Worm (Caenorhabditis elegans) whole organism, early embryonic: ENCODE measurements around the gene M199.136.
"Not testable (repeated sequence)": the region's sequence is repeated elsewhere in the genome, so short reads cannot be mapped to it uniquely, and the experiment has no call there.

Experiments
- B0310.2 ChIP-seq: sonication (generic microtip); optimal IDR thresholded peaks from 2 replicates; lab custom pipeline; 2016; ENCODE audit warnings: mild to moderate bottlenecking, missing genetic modification characterization, missing compliant biosample characterization
- F13C5.2 ChIP-seq: sonication (generic microtip); optimal IDR thresholded peaks from 2 replicates; lab custom pipeline; 2017; ENCODE audit warnings: mild to moderate bottlenecking, missing genetic modification characterization, inconsistent platforms, missing compliant biosample characterization
- aly-1 ChIP-seq: sonication (generic microtip); optimal IDR thresholded peaks from 2 replicates; lab custom pipeline; 2016; ENCODE audit warnings: missing genetic modification characterization, missing compliant biosample characterization
- ama-1 ChIP-seq: fragments of 150-350 bp; optimal IDR thresholded peaks from 2 replicates; lab custom pipeline; 2014
- ceh-13 ChIP-seq: fragments of 200-800 bp; sonication (Bioruptor generic); optimal IDR thresholded peaks from 2 replicates; lab custom pipeline; 2018; ENCODE audit warnings: mild to moderate bottlenecking, missing genetic modification characterization, missing compliant biosample characterization
- ceh-36 ChIP-seq: sonication (generic microtip); optimal IDR thresholded peaks from 2 replicates; lab custom pipeline; 2016; ENCODE audit warnings: missing genetic modification characterization, inconsistent platforms, missing compliant biosample characterization
- ets-7 ChIP-seq: sonication (generic microtip); optimal IDR thresholded peaks from 2 replicates; lab custom pipeline; 2016; ENCODE audit warnings: missing genotype, missing genetic modification characterization, missing compliant biosample characterization
- flt-1 ChIP-seq: fragments of 200-800 bp; sonication (Bioruptor generic); IDR thresholded peaks from 2 replicates; pipeline ENCODE4 v1.3.6; 2022; ENCODE audit warnings: missing genetic modification characterization, missing compliant biosample characterization
- hmbx-1 ChIP-seq: sonication (generic microtip); optimal IDR thresholded peaks from 2 replicates; lab custom pipeline; 2016; ENCODE audit warnings: mild to moderate bottlenecking, missing genetic modification characterization, missing compliant biosample characterization
- hmg-4 ChIP-seq: fragments of 200-800 bp; sonication (Bioruptor generic); optimal IDR thresholded peaks from 2 replicates; lab custom pipeline; 2018; ENCODE audit warnings: mild to moderate bottlenecking, missing genetic modification characterization, missing compliant biosample characterization
- hnd-1 ChIP-seq: sonication (generic microtip); optimal IDR thresholded peaks from 2 replicates; lab custom pipeline; 2016; ENCODE audit warnings: missing genetic modification characterization, missing compliant biosample characterization
- pes-1 ChIP-seq: fragments of 200-800 bp; sonication (Bioruptor generic); IDR thresholded peaks from 2 replicates; pipeline ENCODE4 v1.3.6; 2022; ENCODE audit warnings: missing genetic modification reagents, missing genetic modification characterization, missing compliant biosample characterization
- scrt-1 ChIP-seq: fragments of 200-800 bp; sonication (Bioruptor generic); IDR thresholded peaks from 2 replicates; pipeline ENCODE4 v1.3.6; 2022; ENCODE audit warnings: missing genetic modification characterization, missing compliant biosample characterization
- sea-1 ChIP-seq: fragments of 200-800 bp; sonication (Bioruptor generic); conservative IDR thresholded peaks from 2 replicates; pipeline ENCODE4 v1.3.6; 2022; ENCODE audit warnings: missing genetic modification characterization, missing compliant biosample characterization
- tbx-11 ChIP-seq: fragments of 200-800 bp; sonication (Bioruptor generic); IDR thresholded peaks from 2 replicates; pipeline ENCODE4 v1.3.6; 2022; ENCODE audit warnings: missing genetic modification characterization, missing compliant biosample characterization
- tbx-37 ChIP-seq: fragments of 200-800 bp; sonication (Bioruptor generic); conservative IDR thresholded peaks from 2 replicates; pipeline ENCODE4 v1.3.6; 2022; ENCODE audit warnings: missing genetic modification reagents, missing genetic modification characterization, missing compliant biosample characterization
- tra-4 ChIP-seq: sonication (generic microtip); optimal IDR thresholded peaks from 2 replicates; lab custom pipeline; 2017; ENCODE audit warnings: missing genetic modification characterization, missing compliant biosample characterization

M199.136 gene

ce11 chrIV:15131697-15132096, 13.2 kb downstream of the M199.136 start, which contains the start of gene col-135:
col-135 (minus strand) TSS chrIV:15131797.
- TF ChIP-seq ets-7 (tag; lab: Kevin White, UChicago): no peak
- TF ChIP-seq hmbx-1 (tag; lab: Kevin White, UChicago): no peak
- no peak for TF ChIP-seq ama-1 (lab: Kevin White, UChicago)
- no peak for TF ChIP-seq tra-4 (tag; lab: Kevin White, UChicago)
- no peak for TF ChIP-seq ceh-13
- TF ChIP-seq scrt-1 (GFP tag; lab: Robert Waterston, UW): no peak
- no peak for TF ChIP-seq flt-1 (GFP tag; lab: Robert Waterston, UW)
- TF ChIP-seq hmg-4: no peak
- TF ChIP-seq hnd-1 (tag; lab: Kevin White, UChicago): no peak

DNA sequence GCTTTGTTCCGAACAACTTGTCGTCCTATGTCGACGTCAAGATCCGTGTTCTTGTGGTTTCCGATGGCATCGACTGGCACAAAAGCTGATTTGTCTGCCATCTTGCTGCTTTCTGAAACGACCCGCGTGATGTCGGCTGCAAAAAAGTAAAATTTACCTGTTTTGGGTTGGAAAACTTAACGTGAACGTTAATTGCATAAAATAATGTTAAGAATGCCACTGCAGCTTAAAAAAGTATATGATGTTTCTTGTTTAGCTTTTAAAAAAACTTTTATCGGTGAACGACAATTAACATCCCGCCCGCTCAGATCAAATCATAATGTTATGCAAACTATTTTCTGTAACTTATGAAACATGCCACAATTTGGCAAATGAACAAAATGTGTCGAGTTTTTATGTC, 15.4 kb downstream of the M199.136 start, which contains the start of gene M199.8:
TSS of gene M199.8 (minus strand) at position 101 of the 400 bp plus-strand sequence.
- TF ChIP-seq B0310.2 (tag; lab: Kevin White, UChicago); aly-1 (tag; lab: Kevin White, UChicago); hmg-4: not testable (repeated sequence)

ce11 chrIV:15140832-15141231, 22.3 kb downstream of the M199.136 start, which contains the start of gene srg-51:
srg-51 (minus strand) TSS chrIV:15140932.
- no peak for TF ChIP-seq F13C5.2
- TF ChIP-seq ets-7 (tag; lab: Kevin White, UChicago): no peak
- no peak for TF ChIP-seq scrt-1 (GFP tag; lab: Robert Waterston, UW)
- no peak for TF ChIP-seq hmbx-1 (tag; lab: Kevin White, UChicago)
- TF ChIP-seq hnd-1 (tag; lab: Kevin White, UChicago): no peak
- TF ChIP-seq hmg-4: no peak
- TF ChIP-seq flt-1 (GFP tag; lab: Robert Waterston, UW): no peak
- no peak for TF ChIP-seq ceh-13
- TF ChIP-seq tra-4 (tag; lab: Kevin White, UChicago): no peak
- TF ChIP-seq pes-1 (GFP tag; lab: Robert Waterston, UW): no peak
- no peak for TF ChIP-seq ama-1 (lab: Kevin White, UChicago)
- TF ChIP-seq sea-1: no peak
- no peak for TF ChIP-seq ceh-36 (tag; lab: Kevin White, UChicago)

DNA sequence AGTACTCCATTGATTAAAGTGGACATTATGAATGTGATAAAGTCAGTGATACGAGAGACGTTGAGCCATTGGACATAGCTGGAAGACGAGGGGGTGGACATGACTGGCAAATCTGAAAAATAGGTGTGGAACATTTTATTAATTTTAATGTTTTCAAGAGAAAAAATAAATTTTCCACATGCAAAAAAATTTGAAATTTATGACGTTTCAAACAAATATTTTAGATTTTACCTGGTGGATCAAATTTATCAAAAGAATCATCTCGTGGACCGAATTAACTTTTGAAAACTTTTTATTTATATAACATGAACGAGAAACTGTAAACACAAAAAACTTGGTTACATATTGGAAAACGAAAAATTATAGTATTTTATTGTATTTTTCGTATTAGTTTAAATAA, 28.6 kb downstream of the M199.136 start, which contains the start of gene str-78:
TSS of gene str-78 (minus strand) at position 101 of the 400 bp plus-strand sequence.
- TF ChIP-seq scrt-1 (GFP tag; lab: Robert Waterston, UW) (no peak), flt-1 (GFP tag; lab: Robert Waterston, UW) (no peak), aly-1 (tag; lab: Kevin White, UChicago) (no peak), sea-1 (no peak), ets-7 (tag; lab: Kevin White, UChicago) (no peak), B0310.2 (tag; lab: Kevin White, UChicago) (no peak), tbx-37 (GFP tag; lab: Robert Waterston, UW) (no peak), ceh-13 (no peak), pes-1 (GFP tag; lab: Robert Waterston, UW) (no peak), tbx-11 (GFP tag; lab: Robert Waterston, UW) (no peak), hmbx-1 (tag; lab: Kevin White, UChicago) (no peak), hnd-1 (tag; lab: Kevin White, UChicago) (no peak), hmg-4 (no peak), ceh-36 (tag; lab: Kevin White, UChicago) (no peak), tra-4 (tag; lab: Kevin White, UChicago) (no peak), ama-1 (lab: Kevin White, UChicago) (no peak)

- TF ChIP-seq tbx-11 (GFP tag; lab: Robert Waterston, UW) (no peak), tbx-37 (GFP tag; lab: Robert Waterston, UW) (no peak), ama-1 (lab: Kevin White, UChicago) (no peak), aly-1 (tag; lab: Kevin White, UChicago) (no peak), sea-1 (no peak), scrt-1 (GFP tag; lab: Robert Waterston, UW) (no peak), hmbx-1 (tag; lab: Kevin White, UChicago) (no peak), hmg-4 (no peak), ets-7 (tag; lab: Kevin White, UChicago) (no peak), hnd-1 (tag; lab: Kevin White, UChicago) (no peak), B0310.2 (tag; lab: Kevin White, UChicago) (no peak), F13C5.2 (no peak), flt-1 (GFP tag; lab: Robert Waterston, UW) (no peak), tra-4 (tag; lab: Kevin White, UChicago) (no peak)
Measured at ce11 chrIV:15165602-15166001, 47.1 kb downstream of the M199.136 start.

- TF ChIP-seq tra-4 (tag; lab: Kevin White, UChicago): no peak
Measured at ce11 chrIV:15168442-15168841, 50.0 kb downstream of the M199.136 start.
